Fruit fly (Drosophila melanogaster) whole organism: ENCODE results near the gene Mkp.

ENCODE experiments used
- Dll ChIP-seq: fragments of >200 bp; optimal IDR thresholded peaks from 2 replicates; lab custom pipeline; 2017
- EcR ChIP-seq, 2 experiments: fragments of >200 bp; optimal IDR thresholded peaks; 2 replicates each; lab custom pipeline; 2017; ENCODE audit warnings: missing biosample characterization in 2 of 2, missing genetic modification characterization in 2 of 2, missing genetic modification reagents in 2 of 2
- usp ChIP-seq: fragments of >200 bp; optimal IDR thresholded peaks from 2 replicates; lab custom pipeline; 2017; ENCODE audit warnings: missing biosample characterization, missing genetic modification characterization, mixed read lengths

DNA sequence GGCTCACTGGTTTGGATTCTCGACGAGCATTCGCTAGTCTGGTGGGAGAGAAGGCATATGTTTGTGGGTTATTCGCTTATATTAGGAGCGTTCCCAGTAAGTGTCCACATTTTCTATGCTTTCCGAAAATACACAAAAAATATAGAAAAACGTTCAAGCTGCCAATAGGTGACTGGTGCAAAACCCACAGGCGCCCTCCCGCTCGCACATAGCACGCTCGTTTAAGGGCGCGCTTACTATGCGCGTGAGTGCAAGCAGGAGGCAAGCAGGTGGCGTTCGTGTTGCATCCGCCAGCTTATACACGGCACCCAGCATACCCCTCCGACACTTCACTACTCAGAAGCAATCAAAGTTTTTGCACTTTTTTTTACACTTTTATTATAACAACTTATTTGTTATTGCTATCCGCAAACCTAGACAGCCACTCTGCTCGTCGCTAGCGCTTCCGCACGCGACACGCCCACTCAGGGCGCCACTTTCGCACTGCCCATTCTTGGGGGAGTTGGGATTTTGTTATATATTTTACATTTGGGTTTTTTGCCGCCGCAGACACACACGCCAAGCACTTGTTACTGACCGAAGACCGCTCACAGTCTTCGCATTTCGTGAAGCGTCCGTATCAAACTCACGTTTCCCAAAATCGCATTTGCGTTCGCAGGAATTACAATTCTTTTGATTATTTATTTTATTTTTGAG lies 14.9 kb upstream of the Mkp start:
- TF ChIP-seq EcR (GFP tag; optimal IDR thresholded peaks at IDR 0.05; lab: Kevin White, UChicago) (no peak), usp (GFP tag; lab: Kevin White, UChicago) (no peak), Dll (lab: Kevin White, UChicago) (no peak)
